Fruit fly (Drosophila melanogaster) whole organism, embryonic: ENCODE measurements around the gene CG32163.

ENCODE experiments used
- ATbp ChIP-seq: fragments of 200-800 bp; sonication (Bioruptor generic); optimal IDR thresholded peaks from 2 replicates; lab custom pipeline; 2017; ENCODE audit warnings: missing biosample characterization, mild to moderate bottlenecking, missing genetic modification characterization, missing genetic modification reagents
- CG10147 ChIP-seq: fragments of 200-800 bp; sonication (Bioruptor generic); optimal IDR thresholded peaks from 2 replicates; lab custom pipeline; 2019; ENCODE audit warnings: missing biosample characterization, mild to moderate bottlenecking, missing genetic modification characterization, moderate library complexity
- CG10543 ChIP-seq: fragments of 200-800 bp; sonication (Bioruptor generic); optimal IDR thresholded peaks from 3 replicates; lab custom pipeline; 2017; ENCODE audit warnings: missing biosample characterization, mild to moderate bottlenecking, missing genetic modification characterization, moderate library complexity
- CG13775 ChIP-seq: fragments of 200-800 bp; sonication (Bioruptor generic); optimal IDR thresholded peaks from 3 replicates; lab custom pipeline; 2017; ENCODE audit warnings: missing biosample characterization, mild to moderate bottlenecking, missing genetic modification characterization
- CG14667 ChIP-seq: fragments of 200-800 bp; sonication (Bioruptor generic); IDR thresholded peaks from 2 replicates; pipeline ENCODE4 v1.3.6; 2022; ENCODE audit warnings: missing biosample characterization, missing genetic modification characterization
- CG14710 ChIP-seq: fragments of 200-800 bp; sonication (Bioruptor generic); optimal IDR thresholded peaks from 3 replicates; lab custom pipeline; 2019; ENCODE audit warnings: missing biosample characterization, mild to moderate bottlenecking, missing genetic modification characterization, moderate library complexity
- CG14965 ChIP-seq: fragments of 200-800 bp; sonication (Bioruptor generic); optimal IDR thresholded peaks from 2 replicates; lab custom pipeline; 2016; ENCODE audit warnings: missing biosample characterization, missing genetic modification characterization, borderline replicate concordance
- CG16813 ChIP-seq: fragments of 200-800 bp; sonication (Bioruptor generic); IDR thresholded peaks from 3 replicates; pipeline ENCODE4 v1.3.6; 2022; ENCODE audit warnings: missing biosample characterization, missing genetic modification characterization; ENCODE audit not compliant: partially characterized antibody
- CG17829 ChIP-seq: fragments of 200-800 bp; optimal IDR thresholded peaks from 2 replicates; lab custom pipeline; 2019; ENCODE audit warnings: missing biosample characterization, mild to moderate bottlenecking, missing genetic modification characterization, moderate library complexity
- CG18011 ChIP-seq: fragments of 200-800 bp; sonication (Bioruptor generic); optimal IDR thresholded peaks from 2 replicates; lab custom pipeline; 2017; ENCODE audit warnings: missing biosample characterization, missing genetic modification characterization, mild to moderate bottlenecking, moderate library complexity, missing genotype
- CG2116 ChIP-seq: fragments of 200-800 bp; sonication (Bioruptor generic); optimal IDR thresholded peaks from 3 replicates; lab custom pipeline; 2018; ENCODE audit warnings: missing biosample characterization, mild to moderate bottlenecking, missing genetic modification characterization
- CG2199 ChIP-seq: fragments of 200-800 bp; sonication (Bioruptor generic); IDR thresholded peaks from 3 replicates; pipeline ENCODE4 v1.3.6; 2022; ENCODE audit warnings: missing biosample characterization, missing genetic modification characterization
- CG3726 ChIP-seq: fragments of 200-800 bp; sonication (Bioruptor generic); IDR thresholded peaks from 3 replicates; pipeline ENCODE4, ENCODE4 v1.3.6; 2022; ENCODE audit warnings: missing biosample characterization, missing genetic modification characterization
- CG4360 ChIP-seq: fragments of 200-800 bp; sonication (Bioruptor generic); IDR thresholded peaks from 2 replicates; pipeline ENCODE4 v1.3.6; 2022; ENCODE audit warnings: missing biosample characterization, missing genetic modification characterization
- CG7786 ChIP-seq: fragments of 200-800 bp; sonication (Bioruptor generic); optimal IDR thresholded peaks from 2 replicates; lab custom pipeline; 2016; ENCODE audit warnings: missing biosample characterization, missing genetic modification characterization
- CG7839 ChIP-seq: fragments of 200-800 bp; sonication (Bioruptor generic); optimal IDR thresholded peaks from 3 replicates; lab custom pipeline; 2018; ENCODE audit warnings: missing biosample characterization, mild to moderate bottlenecking, missing genetic modification characterization, moderate library complexity
- CG8765 ChIP-seq: fragments of 200-800 bp; sonication (Bioruptor generic); IDR thresholded peaks from 2 replicates; pipeline ENCODE4 v1.3.6; 2022; ENCODE audit warnings: missing biosample characterization, missing genetic modification characterization
- CG9437 ChIP-seq: fragments of 200-800 bp; sonication (Bioruptor generic); optimal IDR thresholded peaks from 2 replicates; lab custom pipeline; 2018; ENCODE audit warnings: missing biosample characterization, mild to moderate bottlenecking, missing genetic modification characterization
- CG9876 ChIP-seq: fragments of 200-800 bp; sonication (Bioruptor generic); optimal IDR thresholded peaks from 2 replicates; lab custom pipeline; 2016; ENCODE audit warnings: missing biosample characterization, missing genetic modification characterization
- Dref ChIP-seq: fragments of 200-800 bp; sonication (Bioruptor generic); IDR thresholded peaks from 2 replicates; pipeline ENCODE4 v1.3.6; 2022; ENCODE audit warnings: missing biosample characterization, missing genetic modification characterization
- Gug ChIP-seq: fragments of 200-800 bp; sonication (Bioruptor generic); IDR thresholded peaks from 4 replicates; pipeline ENCODE4 v1.3.6; 2022; ENCODE audit warnings: missing biosample characterization, missing genetic modification characterization
- HLHmδ ChIP-seq: fragments of 200-800 bp; sonication (Bioruptor generic); optimal IDR thresholded peaks from 2 replicates; lab custom pipeline; 2018; ENCODE audit warnings: missing biosample characterization, mild to moderate bottlenecking, missing genetic modification characterization, moderate library complexity
- MESR4 ChIP-seq: fragments of 200-800 bp; sonication (Bioruptor generic); optimal IDR thresholded peaks from 2 replicates; lab custom pipeline; 2018; ENCODE audit warnings: missing biosample characterization, mild to moderate bottlenecking, missing genetic modification characterization, moderate library complexity
- Mes4 ChIP-seq: fragments of 200-800 bp; sonication (Bioruptor generic); optimal IDR thresholded peaks from 2 replicates; lab custom pipeline; 2016; ENCODE audit warnings: missing biosample characterization, missing genetic modification characterization
- Mrtf ChIP-seq: fragments of 200-800 bp; sonication (Bioruptor generic); IDR thresholded peaks from 3 replicates; pipeline ENCODE4 v1.3.6; 2022; ENCODE audit warnings: missing biosample characterization, missing genetic modification characterization
- Nf-YA ChIP-seq: fragments of 200-800 bp; sonication (Bioruptor generic); IDR thresholded peaks from 2 replicates; pipeline ENCODE4 v1.3.6; 2022; ENCODE audit warnings: missing biosample characterization, missing genetic modification characterization
- Xbp1 ChIP-seq: fragments of 200-800 bp; sonication (Bioruptor generic); optimal IDR thresholded peaks from 3 replicates; lab custom pipeline; 2016; ENCODE audit warnings: missing biosample characterization, mild to moderate bottlenecking, missing genetic modification characterization
- Xrp1 ChIP-seq: fragments of 200-800 bp; sonication (Bioruptor generic); IDR thresholded peaks from 2 replicates; pipeline ENCODE4 v1.3.6; 2022; ENCODE audit warnings: missing biosample characterization, missing genetic modification characterization
- bigmax ChIP-seq: fragments of 200-800 bp; sonication (Bioruptor generic); optimal IDR thresholded peaks from 2 replicates; lab custom pipeline; 2018; ENCODE audit warnings: missing biosample characterization, mild to moderate bottlenecking, missing genetic modification characterization
- disco-r ChIP-seq: fragments of 200-800 bp; sonication (Bioruptor generic); optimal IDR thresholded peaks from 2 replicates; lab custom pipeline; 2016; ENCODE audit warnings: missing biosample characterization, missing genetic modification characterization
- esg ChIP-seq: fragments of 200-800 bp; sonication (Bioruptor generic); conservative IDR thresholded peaks from 2 replicates; pipeline ENCODE4 v1.3.6; 2022; ENCODE audit warnings: missing biosample characterization, missing genetic modification characterization
- fd3F ChIP-seq: fragments of 200-800 bp; sonication (Bioruptor generic); optimal IDR thresholded peaks from 2 replicates; lab custom pipeline; 2018; ENCODE audit warnings: missing biosample characterization, mild to moderate bottlenecking, missing genetic modification characterization, moderate library complexity
- gfzf ChIP-seq: fragments of 200-800 bp; sonication (Bioruptor generic); optimal IDR thresholded peaks from 2 replicates; lab custom pipeline; 2016; ENCODE audit warnings: missing biosample characterization, mild to moderate bottlenecking, missing genetic modification characterization, moderate library complexity
- hbn ChIP-seq: fragments of 200-800 bp; sonication (Bioruptor generic); IDR thresholded peaks from 2 replicates; pipeline ENCODE4 v1.3.6; 2022; ENCODE audit warnings: missing biosample characterization, missing genetic modification characterization; ENCODE audit not compliant: partially characterized antibody
- jigr1 ChIP-seq: fragments of 200-800 bp; sonication (Bioruptor generic); IDR thresholded peaks from 3 replicates; pipeline ENCODE4 v1.3.6; 2022; ENCODE audit warnings: missing biosample characterization, missing genetic modification characterization
- knrl ChIP-seq: fragments of 200-800 bp; sonication (Bioruptor generic); IDR thresholded peaks from 3 replicates; pipeline ENCODE4 v1.3.6; 2022; ENCODE audit warnings: missing biosample characterization, missing genetic modification characterization; ENCODE audit not compliant: partially characterized antibody
- lilli ChIP-seq: fragments of 200-800 bp; sonication (Bioruptor generic); optimal IDR thresholded peaks from 3 replicates; lab custom pipeline; 2016; ENCODE audit warnings: missing biosample characterization, missing genetic modification characterization
- lmd ChIP-seq: fragments of 200-800 bp; sonication (Bioruptor generic); IDR thresholded peaks from 2 replicates; pipeline ENCODE4 v1.3.6; 2022; ENCODE audit warnings: missing biosample characterization, missing genetic modification characterization
- luna ChIP-seq: fragments of 200-800 bp; sonication (Bioruptor generic); optimal IDR thresholded peaks from 2 replicates; lab custom pipeline; 2016; ENCODE audit warnings: missing biosample characterization, missing genetic modification characterization
- mirr ChIP-seq: fragments of 200-800 bp; sonication (Bioruptor generic); optimal IDR thresholded peaks from 3 replicates; lab custom pipeline; 2018; ENCODE audit warnings: missing biosample characterization, mild to moderate bottlenecking, missing genetic modification characterization
- mld ChIP-seq: fragments of 200-800 bp; sonication (Bioruptor generic); IDR thresholded peaks from 3 replicates; pipeline ENCODE4 v1.3.6; 2022; ENCODE audit warnings: missing biosample characterization, missing genetic modification characterization; ENCODE audit not compliant: partially characterized antibody
- pita ChIP-seq: fragments of 200-800 bp; sonication (Bioruptor generic); optimal IDR thresholded peaks from 2 replicates; lab custom pipeline; 2017; ENCODE audit warnings: missing biosample characterization, mild to moderate bottlenecking, missing genetic modification characterization
- ranshi ChIP-seq: fragments of 200-800 bp; sonication (Bioruptor generic); IDR thresholded peaks from 2 replicates; pipeline ENCODE4 v1.3.6; 2022; ENCODE audit warnings: missing biosample characterization, missing genetic modification characterization
- row ChIP-seq: fragments of 200-800 bp; sonication (Bioruptor generic); IDR thresholded peaks from 3 replicates; pipeline ENCODE4 v1.3.6; 2022; ENCODE audit warnings: missing biosample characterization, missing genetic modification characterization
- sna ChIP-seq: fragments of 200-800 bp; sonication (Bioruptor generic); IDR thresholded peaks from 2 replicates; pipeline ENCODE4 v1.3.6; 2022; ENCODE audit warnings: missing biosample characterization, missing genetic modification characterization; ENCODE audit not compliant: partially characterized antibody
- tll ChIP-seq, 2 experiments: fragments of 200-800 bp in 1 of 2; fragments of >200 bp in 1 of 2; sonication (Bioruptor generic) in 1 of 2; optimal IDR thresholded peaks; 2 replicates each; lab custom pipeline; 2017 to 2019; ENCODE audit warnings: missing biosample characterization in 2 of 2, missing genetic modification characterization in 2 of 2, mild to moderate bottlenecking in 1 of 2, moderate library complexity in 1 of 2
- trem ChIP-seq: fragments of 200-800 bp; optimal IDR thresholded peaks from 3 replicates; lab custom pipeline; 2019; ENCODE audit warnings: missing biosample characterization, mild to moderate bottlenecking, missing genetic modification characterization, moderate library complexity
- tup ChIP-seq: fragments of 200-800 bp; sonication (Bioruptor generic); optimal IDR thresholded peaks from 2 replicates; lab custom pipeline; 2016; ENCODE audit warnings: missing biosample characterization, mild to moderate bottlenecking, missing genetic modification characterization, moderate library complexity
- vnd ChIP-seq: fragments of 200-800 bp; sonication (Bioruptor generic); IDR thresholded peaks from 3 replicates; pipeline ENCODE4 v1.3.6; 2022; ENCODE audit warnings: missing biosample characterization, missing genetic modification characterization; ENCODE audit not compliant: partially characterized antibody
- z ChIP-seq: fragments of 200-800 bp; sonication (Bioruptor generic); IDR thresholded peaks from 3 replicates; pipeline ENCODE4 v1.3.6; 2022; ENCODE audit warnings: missing biosample characterization, missing genetic modification characterization

Gene CG32163

dm6 chr3L:16609120-16609519 lies 22.2 kb downstream of the CG32163 start, which contains the start of gene CG4098 (continued):
- TF ChIP-seq pita (GFP tag; lab: Kevin White, UChicago) (no peak), CG7839 (peak; percentile 44), Xrp1 (GFP tag; lab: Robert Waterston, UW) (peak; percentile 67), esg (peak; percentile 32; the same call in 1 of the 2 replicates), CG14667 (GFP tag; lab: Robert Waterston, UW) (peak; percentile 71; the same call in 1 of the 2 replicates), CG3726 (0 out of 3 replicates have a peak, but pooled peaks have one; percentile 65), disco-r (GFP tag; lab: Kevin White, UChicago) (no peak), fd3F (GFP tag; lab: Kevin White, UChicago) (no peak), Mrtf (GFP tag; lab: Robert Waterston, UW) (peak; percentile 58; the same call in 1 of the 3 replicates), CG13775 (GFP tag; lab: Kevin White, UChicago) (peak; percentile 41), Dref (GFP tag; lab: Robert Waterston, UW) (peak; percentile 53), ATbp (GFP tag; lab: Kevin White, UChicago) (peak; percentile 31), CG10543 (GFP tag; lab: Kevin White, UChicago) (peak; percentile 27), lilli (GFP tag; lab: Kevin White, UChicago) (peak; percentile 84), CG10147 (peak; percentile 13), CG2199 (peak; percentile 77; the same call in 2 of the 3 replicates), lmd (GFP tag; lab: Robert Waterston, UW) (peak; percentile 68; the same call in 1 of the 2 replicates), Nf-YA (GFP tag; lab: Robert Waterston, UW) (peak; percentile 48; the same call in 1 of the 2 replicates), jigr1 (no peak), knrl (GFP tag; lab: Robert Waterston, UW) (0 out of 3 replicates have a peak, but pooled peaks have one; percentile 21), CG4360 (GFP tag; lab: Robert Waterston, UW) (no peak), ranshi (GFP tag; lab: Robert Waterston, UW) (peak; percentile 56), sna (GFP tag; lab: Robert Waterston, UW) (no peak), tup (GFP tag; lab: Kevin White, UChicago) (no peak), Xbp1 (GFP tag; lab: Kevin White, UChicago) (peak; percentile 80), Mes4 (peak; percentile 13), mirr (GFP tag; lab: Kevin White, UChicago) (peak; percentile 55), CG8765 (GFP tag; lab: Robert Waterston, UW) (no peak), CG14965 (GFP tag; lab: Kevin White, UChicago) (no peak), z (GFP tag; lab: Robert Waterston, UW) (no peak), mld (GFP tag; lab: Robert Waterston, UW) (no peak), vnd (GFP tag; lab: Robert Waterston, UW) (no peak), CG9876 (GFP tag; lab: Kevin White, UChicago) (peak; percentile 26), MESR4 (GFP tag; lab: Kevin White, UChicago) (peak; percentile 33)
- TF ChIP-seq, all 482 proteins: peak for 264

- peak; percentile 27 for TF ChIP-seq CG14710 (tag; lab: Kevin White, UChicago)
- TF ChIP-seq hbn (GFP tag; lab: Robert Waterston, UW) = peak; percentile 43
- no peak for TF ChIP-seq CG7786
- TF ChIP-seq CG16813 = peak; percentile 44; the same call in 2 of the 3 replicates
- TF ChIP-seq bigmax (GFP tag; lab: Kevin White, UChicago) = peak; percentile 56
- TF ChIP-seq HLHmδ = no peak
- TF ChIP-seq Gug = no peak
- TF ChIP-seq CG17829 (tag; lab: Kevin White, UChicago) = peak; percentile 10
- no peak for TF ChIP-seq CG9437 (GFP tag; lab: Kevin White, UChicago)
- no peak for TF ChIP-seq tll (GFP tag; optimal IDR thresholded peaks at IDR 0.05; lab: Kevin White, UChicago)
- no peak for TF ChIP-seq CG18011 (GFP tag; lab: Kevin White, UChicago)
- peak; percentile 49; the same call in 2 of the 3 replicates for TF ChIP-seq row (GFP tag; lab: Robert Waterston, UW)
- peak; percentile 55 for TF ChIP-seq trem (tag; lab: Kevin White, UChicago)
- peak; percentile 16 for TF ChIP-seq CG2116 (GFP tag; lab: Kevin White, UChicago)
- peak; percentile 60 for TF ChIP-seq MESR4 (GFP tag; lab: Kevin White, UChicago)
- TF ChIP-seq gfzf (GFP tag; lab: Kevin White, UChicago) = peak; percentile 69
- no peak for TF ChIP-seq luna (GFP tag; lab: Kevin White, UChicago)
Observed at dm6 chr3L:16610201-16610600, 23.2 kb downstream of the CG32163 start, which contains the start of gene Prosbeta6. TSS of gene Prosbeta6 (minus strand) at chr3L:16610418.
